Worm (Caenorhabditis elegans) whole organism, L4/young adult: Measurements from ENCODE around the gene ztf-14.
"Not testable (repeated sequence)": the region's sequence is repeated elsewhere in the genome, so short reads cannot be mapped to it uniquely, and the experiment has no call there.

Experiments
- W03F9.2 ChIP-seq: fragments of 150-350 bp; optimal IDR thresholded peaks from 2 replicates; lab custom pipeline; 2014; ENCODE audit warnings: missing biosample characterization, missing genetic modification characterization
- dao-5 ChIP-seq: sonication (generic microtip); optimal IDR thresholded peaks from 2 replicates; lab custom pipeline; 2016; ENCODE audit warnings: missing genotype, missing genetic modification characterization, moderate library complexity, missing compliant biosample characterization
- him-1 ChIP-seq: sonication (generic microtip); optimal IDR thresholded peaks from 2 replicates; lab custom pipeline; 2016; ENCODE audit warnings: missing genotype, missing genetic modification reagents, missing genetic modification characterization, missing compliant biosample characterization

The ztf-14 gene

DNA sequence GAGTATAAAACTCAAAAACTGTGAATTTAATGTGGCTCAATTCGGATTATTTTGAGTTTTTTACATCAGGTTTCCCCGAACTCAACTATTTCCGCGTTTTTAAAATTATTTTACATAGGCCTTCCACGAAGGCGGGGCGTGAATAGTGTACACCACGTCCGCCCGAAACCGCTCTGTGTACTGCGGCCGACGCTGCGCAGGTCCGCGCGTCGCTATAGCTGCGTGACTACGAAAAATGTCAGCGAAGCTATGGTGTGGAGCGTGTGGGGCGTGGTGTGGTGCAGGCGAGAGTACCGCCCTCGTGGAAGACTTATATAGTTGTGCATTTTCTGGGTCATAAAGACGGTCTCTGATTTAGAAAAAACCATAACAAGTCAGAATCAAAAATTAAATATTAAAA lies 22.0 kb downstream of the ztf-14 start:
- no peak for TF ChIP-seq W03F9.2 (tag; lab: Kevin White, UChicago)
- TF ChIP-seq dao-5 (tag; lab: Kevin White, UChicago): no peak
- TF ChIP-seq him-1 (tag; lab: Kevin White, UChicago): no peak

- no peak for TF ChIP-seq W03F9.2 (tag; lab: Kevin White, UChicago)
- no peak for TF ChIP-seq dao-5 (tag; lab: Kevin White, UChicago)
- TF ChIP-seq him-1 (tag; lab: Kevin White, UChicago): no peak
Measured at ce11 chrX:14520463-14520862, 24.6 kb downstream of the ztf-14 start, which contains the start of gene D1025.1. TSS of gene D1025.1 (plus strand) at chrX:14520763.

DNA sequence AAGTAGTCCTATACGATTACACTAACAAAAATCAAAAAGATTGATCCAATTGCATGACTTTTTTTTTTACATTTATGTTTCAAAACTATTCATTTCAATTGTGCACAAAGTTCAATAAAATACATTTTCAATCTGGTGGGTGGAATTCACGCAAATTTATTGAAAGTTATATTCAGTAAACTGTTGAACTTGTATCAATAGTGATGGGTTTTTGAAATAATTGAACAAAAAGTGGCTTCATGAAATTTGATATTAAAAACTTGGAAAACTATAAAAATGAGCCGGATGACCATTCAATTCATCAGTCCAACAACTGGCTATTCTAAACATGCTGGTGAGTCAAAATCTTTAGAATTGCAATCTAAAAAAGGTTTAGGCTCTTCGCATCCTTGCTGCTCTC lies 27.4 kb downstream of the ztf-14 start, which contains the start of gene nspc-16:
nspc-16 (plus strand) TSS at position 301 of the 400 bp plus-strand sequence.
- TF ChIP-seq W03F9.2 (tag; lab: Kevin White, UChicago) (no peak), dao-5 (tag; lab: Kevin White, UChicago) (no peak), him-1 (tag; lab: Kevin White, UChicago) (no peak)

ce11 chrX:14525081-14525324 lies 29.1 kb downstream of the ztf-14 start, which contains the start of gene nspc-17:
TSS of gene nspc-17 (minus strand) at chrX:14525181.
- TF ChIP-seq him-1, dao-5, W03F9.2 (tag; lab: Kevin White, UChicago): not testable (repeated sequence)

ce11 chrX:14525325-14526305 lies 29.7 kb downstream of the ztf-14 start:
- TF ChIP-seq dao-5 (tag; lab: Kevin White, UChicago): peak; percentile 87
- peak; percentile 98 for TF ChIP-seq W03F9.2 (tag; lab: Kevin White, UChicago)
- peak; percentile 99 for TF ChIP-seq him-1 (tag; lab: Kevin White, UChicago)

DNA sequence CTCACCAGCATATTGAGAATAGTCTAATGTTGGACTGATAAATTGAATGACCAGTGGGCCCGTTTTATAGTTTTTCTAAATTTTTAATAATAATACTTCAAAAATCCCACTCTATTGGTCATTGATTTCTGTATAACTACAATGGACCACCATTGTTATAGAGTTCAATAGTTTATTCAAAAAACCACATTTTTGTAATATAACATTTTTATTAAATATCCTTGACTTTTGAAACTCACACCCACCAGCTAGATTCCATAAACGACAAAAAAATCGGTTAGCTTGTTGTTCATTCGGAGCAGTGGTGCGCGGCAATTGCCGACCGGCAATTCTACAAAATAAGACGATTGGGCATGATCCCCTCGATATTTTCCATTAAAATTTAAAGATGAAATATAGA lies 31.7 kb downstream of the ztf-14 start, which contains the start of gene nspc-18:
nspc-18 (minus strand) TSS at position 101 of the 400 bp plus-strand sequence.
- TF ChIP-seq him-1 (tag; lab: Kevin White, UChicago): no peak
- no peak for TF ChIP-seq W03F9.2 (tag; lab: Kevin White, UChicago)
- no peak for TF ChIP-seq dao-5 (tag; lab: Kevin White, UChicago)

- not testable (repeated sequence) for TF ChIP-seq dao-5, him-1, W03F9.2 (tag; lab: Kevin White, UChicago)
Measured at ce11 chrX:14528399-14528798, 32.5 kb downstream of the ztf-14 start, which contains the start of gene nspc-19. TSS of gene nspc-19 (plus strand) at chrX:14528699.

- TF ChIP-seq W03F9.2 (tag; lab: Kevin White, UChicago): no peak
- no peak for TF ChIP-seq him-1 (tag; lab: Kevin White, UChicago)
- TF ChIP-seq dao-5 (tag; lab: Kevin White, UChicago): no peak
Measured at ce11 chrX:14530107-14530506, 34.2 kb downstream of the ztf-14 start, which contains the start of gene nspc-20. TSS of gene nspc-20 (minus strand) at chrX:14530207.

DNA sequence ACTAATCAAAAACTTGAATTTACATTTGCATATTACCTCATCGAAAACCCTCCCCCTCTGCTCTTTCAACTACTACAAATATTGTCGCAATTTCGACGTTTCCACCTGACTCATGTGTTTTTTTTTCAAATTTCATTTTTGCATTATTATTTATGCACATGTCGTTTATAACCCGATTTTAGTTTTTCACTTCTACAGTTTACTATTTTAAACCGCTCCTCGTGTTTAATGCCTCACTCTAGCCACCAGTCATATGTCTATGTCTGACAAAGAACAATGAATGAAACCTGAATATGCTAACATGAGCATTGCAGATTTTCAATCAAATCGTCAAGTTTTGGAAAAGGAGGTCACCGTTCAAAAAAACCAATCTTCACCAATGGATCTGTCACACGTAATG lies 38.2 kb downstream of the ztf-14 start, which contains the start of gene T24C2.5:
T24C2.5 (plus strand) TSS at position 301 of the 400 bp plus-strand sequence.
- TF ChIP-seq W03F9.2 (tag; lab: Kevin White, UChicago): no peak
- TF ChIP-seq dao-5 (tag; lab: Kevin White, UChicago): no peak
- TF ChIP-seq him-1 (tag; lab: Kevin White, UChicago): no peak

ce11 chrX:14534596-14534995 lies 38.7 kb downstream of the ztf-14 start:
- TF ChIP-seq dao-5 (tag; lab: Kevin White, UChicago) (no peak), him-1 (tag; lab: Kevin White, UChicago) (no peak), W03F9.2 (tag; lab: Kevin White, UChicago) (no peak)

ce11 chrX:14535913-14536312 lies 40.0 kb downstream of the ztf-14 start:
- TF ChIP-seq him-1 (tag; lab: Kevin White, UChicago) (no peak), dao-5 (tag; lab: Kevin White, UChicago) (no peak), W03F9.2 (tag; lab: Kevin White, UChicago) (no peak)

DNA sequence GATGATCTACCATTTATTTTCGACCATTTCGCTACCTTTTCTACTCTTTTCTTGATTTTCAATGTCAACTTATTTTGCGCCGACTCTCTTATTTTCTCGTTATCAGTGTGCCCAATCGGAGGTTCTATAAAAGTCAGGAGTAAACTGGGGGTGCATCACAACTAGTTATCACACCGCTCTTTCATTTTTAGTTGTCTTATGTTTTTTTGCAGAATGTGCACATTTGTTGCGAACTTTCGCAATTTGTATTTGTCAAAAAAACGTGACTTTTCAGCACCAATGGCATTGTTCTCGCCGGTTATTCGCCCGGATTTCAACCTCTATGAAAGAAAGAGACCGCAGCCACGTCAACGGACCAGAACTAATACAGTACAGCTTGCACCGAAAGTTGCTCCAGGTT lies 41.7 kb downstream of the ztf-14 start:
- TF ChIP-seq him-1 (tag; lab: Kevin White, UChicago): no peak

DNA sequence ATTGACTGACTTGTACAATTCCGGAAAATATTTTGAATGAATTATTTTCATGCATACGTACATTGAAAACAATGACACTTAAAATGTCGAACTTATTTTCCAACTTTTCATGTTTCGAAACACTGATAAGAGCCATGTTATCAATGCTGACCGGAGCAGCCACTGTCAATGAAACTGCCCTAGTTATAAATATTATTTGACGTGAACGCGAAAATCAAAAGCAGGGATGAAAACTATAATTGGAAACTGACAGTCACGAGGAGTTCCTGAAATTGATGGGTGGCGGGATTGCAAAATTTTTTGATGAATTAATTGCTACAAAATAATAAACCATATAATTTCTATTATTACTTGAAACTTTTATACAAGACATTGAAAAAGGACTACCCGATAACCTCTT lies 43.6 kb downstream of the ztf-14 start:
- no peak for TF ChIP-seq dao-5 (tag; lab: Kevin White, UChicago)
- no peak for TF ChIP-seq W03F9.2 (tag; lab: Kevin White, UChicago)
- no peak for TF ChIP-seq him-1 (tag; lab: Kevin White, UChicago)
